Worm (Caenorhabditis elegans) whole organism, L1 larva: ENCODE data around the gene F57B9.8.
A peak's percentile ranks its signal among the peaks of the same experiment; 100 is the strongest.

ENCODE experiments used
- ceh-90 ChIP-seq: sonication (generic microtip); optimal IDR thresholded peaks from 2 replicates; lab custom pipeline; 2016; ENCODE audit warnings: missing genetic modification characterization, missing compliant biosample characterization
- mep-1 ChIP-seq: fragments of 150-350 bp; optimal IDR thresholded peaks from 2 replicates; lab custom pipeline; 2014; ENCODE audit warnings: missing biosample characterization, missing genetic modification characterization
- nhr-11 ChIP-seq: fragments of 150-350 bp; optimal IDR thresholded peaks from 2 replicates; lab custom pipeline; 2014; ENCODE audit warnings: missing biosample characterization, missing genetic modification characterization
- nhr-76 ChIP-seq: sonication (generic microtip); optimal IDR thresholded peaks from 2 replicates; lab custom pipeline; 2017; ENCODE audit warnings: missing biosample characterization, missing genetic modification characterization
- nhr-77 ChIP-seq: fragments of 150-350 bp; optimal IDR thresholded peaks from 2 replicates; lab custom pipeline; 2014; ENCODE audit warnings: missing biosample characterization, missing genetic modification characterization
- skn-1 ChIP-seq: fragments of 150-350 bp; optimal IDR thresholded peaks from 2 replicates; lab custom pipeline; 2014; ENCODE audit warnings: missing biosample characterization, missing genetic modification characterization
- unc-62 ChIP-seq: fragments of 150-350 bp; optimal IDR thresholded peaks from 2 replicates; lab custom pipeline; 2014; ENCODE audit warnings: missing biosample characterization, missing genetic modification reagents, missing genetic modification characterization

- TF ChIP-seq ceh-90 (tag; lab: Kevin White, UChicago) (no peak), nhr-11 (peak; percentile 68), nhr-77 (tag; lab: Kevin White, UChicago) (peak; percentile 43), mep-1 (tag; lab: Kevin White, UChicago) (peak; percentile 90), unc-62 (GFP tag; lab: Kevin White, UChicago) (no peak), skn-1 (tag; lab: Kevin White, UChicago) (no peak), nhr-76 (no peak)
These were observed 37.5 kb downstream of the F57B9.8 start, which contains the start of gene T07E3.4 for ce11 chrIII:6897587-6898064.
